Fruit fly (Drosophila melanogaster) whole organism, embryonic: Measurements from ENCODE around the gene dia.

Experiments used
- B-H1 ChIP-seq: fragments of 200-800 bp; sonication (Bioruptor generic); IDR thresholded peaks from 3 replicates; pipeline ENCODE4 v1.3.6; 2022; ENCODE audit warnings: missing biosample characterization, missing genetic modification characterization
- Blimp-1 ChIP-seq: fragments of 200-800 bp; sonication (Bioruptor generic); optimal IDR thresholded peaks from 3 replicates; lab custom pipeline; 2018; ENCODE audit warnings: missing biosample characterization, missing genetic modification characterization, mild to moderate bottlenecking, moderate library complexity, missing genetic modification reagents
- CG10431 ChIP-seq: fragments of 200-800 bp; sonication (Bioruptor generic); optimal IDR thresholded peaks from 3 replicates; lab custom pipeline; 2018; ENCODE audit warnings: missing biosample characterization, mild to moderate bottlenecking, missing genetic modification characterization
- CG10543 ChIP-seq: fragments of 200-800 bp; sonication (Bioruptor generic); optimal IDR thresholded peaks from 3 replicates; lab custom pipeline; 2017; ENCODE audit warnings: missing biosample characterization, mild to moderate bottlenecking, missing genetic modification characterization, moderate library complexity
- CG10565 ChIP-seq: fragments of 200-800 bp; sonication (Bioruptor generic); optimal IDR thresholded peaks from 3 replicates; lab custom pipeline; 2016; ENCODE audit warnings: missing biosample characterization, mild to moderate bottlenecking, missing genetic modification characterization
- CG12769 ChIP-seq: fragments of 200-800 bp; sonication (Bioruptor generic); optimal IDR thresholded peaks from 2 replicates; lab custom pipeline; 2019; ENCODE audit warnings: missing biosample characterization, mild to moderate bottlenecking, missing genetic modification characterization, moderate library complexity
- CG13424 ChIP-seq: fragments of 200-800 bp; sonication (Bioruptor generic); optimal IDR thresholded peaks from 2 replicates; lab custom pipeline; 2019; ENCODE audit warnings: missing biosample characterization, mild to moderate bottlenecking, missing genetic modification characterization, moderate library complexity
- CG13624 ChIP-seq: fragments of 200-800 bp; sonication (Bioruptor generic); optimal IDR thresholded peaks from 2 replicates; lab custom pipeline; 2016; ENCODE audit warnings: missing biosample characterization, missing genetic modification characterization
- CG14860 ChIP-seq: fragments of 200-800 bp; sonication (Bioruptor generic); IDR thresholded peaks from 3 replicates; pipeline ENCODE4 v1.3.6; 2022; ENCODE audit warnings: missing biosample characterization, missing genetic modification characterization; ENCODE audit not compliant: partially characterized antibody
- CG17186 ChIP-seq: fragments of 200-800 bp; sonication (Bioruptor generic); optimal IDR thresholded peaks from 3 replicates; lab custom pipeline; 2017; ENCODE audit warnings: missing biosample characterization, missing genetic modification reagents, missing genetic modification characterization
- CG17359 ChIP-seq: fragments of 200-800 bp; sonication (Bioruptor generic); optimal IDR thresholded peaks from 3 replicates; lab custom pipeline; 2018; ENCODE audit warnings: missing biosample characterization, mild to moderate bottlenecking, missing genetic modification characterization, moderate library complexity
- CG18011 ChIP-seq: fragments of 200-800 bp; sonication (Bioruptor generic); optimal IDR thresholded peaks from 2 replicates; lab custom pipeline; 2017; ENCODE audit warnings: missing biosample characterization, missing genetic modification characterization, mild to moderate bottlenecking, moderate library complexity, missing genotype
- CG2116 ChIP-seq: fragments of 200-800 bp; sonication (Bioruptor generic); optimal IDR thresholded peaks from 3 replicates; lab custom pipeline; 2018; ENCODE audit warnings: missing biosample characterization, mild to moderate bottlenecking, missing genetic modification characterization
- CG2129 ChIP-seq: fragments of 200-800 bp; sonication (Bioruptor generic); IDR thresholded peaks from 2 replicates; pipeline ENCODE4 v1.3.6; 2022; ENCODE audit warnings: missing biosample characterization, missing genetic modification characterization; ENCODE audit not compliant: partially characterized antibody
- CG33557 ChIP-seq: fragments of 200-800 bp; sonication (Bioruptor generic); optimal IDR thresholded peaks from 2 replicates; lab custom pipeline; 2019; ENCODE audit warnings: missing biosample characterization, mild to moderate bottlenecking, missing genetic modification characterization, moderate library complexity
- CG3407 ChIP-seq: fragments of 200-800 bp; sonication (Bioruptor generic); optimal IDR thresholded peaks from 2 replicates; lab custom pipeline; 2018; ENCODE audit warnings: missing biosample characterization, mild to moderate bottlenecking, missing genetic modification characterization
- CG34422 ChIP-seq: fragments of 200-800 bp; sonication (Bioruptor generic); IDR thresholded peaks from 3 replicates; pipeline ENCODE4 v1.3.6; 2022; ENCODE audit warnings: missing biosample characterization, missing genetic modification characterization
- CG3726 ChIP-seq: fragments of 200-800 bp; sonication (Bioruptor generic); IDR thresholded peaks from 3 replicates; pipeline ENCODE4, ENCODE4 v1.3.6; 2022; ENCODE audit warnings: missing biosample characterization, missing genetic modification characterization
- CG4328 ChIP-seq: fragments of 200-800 bp; sonication (Bioruptor generic); optimal IDR thresholded peaks from 3 replicates; lab custom pipeline; 2017; ENCODE audit warnings: missing biosample characterization, missing genetic modification reagents, missing genetic modification characterization
- CG4707 ChIP-seq: fragments of 200-800 bp; sonication (Bioruptor generic); optimal IDR thresholded peaks from 2 replicates; lab custom pipeline; 2018; ENCODE audit warnings: missing biosample characterization, mild to moderate bottlenecking, missing genetic modification characterization, moderate library complexity
- CG6175 ChIP-seq: fragments of 200-800 bp; sonication (Bioruptor generic); IDR thresholded peaks from 3 replicates; pipeline ENCODE4 v1.3.6; 2022; ENCODE audit warnings: missing biosample characterization, missing genetic modification characterization
- CG7372 ChIP-seq: fragments of 200-800 bp; sonication (Bioruptor generic); IDR thresholded peaks from 2 replicates; pipeline ENCODE4 v1.3.6; 2022; ENCODE audit warnings: missing biosample characterization, missing genetic modification characterization
- CG9609 ChIP-seq: fragments of 200-800 bp; sonication (Bioruptor generic); optimal IDR thresholded peaks from 3 replicates; lab custom pipeline; 2016; ENCODE audit warnings: missing biosample characterization, missing genetic modification characterization
- CHES-1-like ChIP-seq: fragments of 200-800 bp; sonication (Bioruptor generic); optimal IDR thresholded peaks from 2 replicates; lab custom pipeline; 2016; ENCODE audit warnings: missing biosample characterization, missing genetic modification characterization
- Eip74EF ChIP-seq, 2 experiments: fragments of 200-800 bp in 1 of 2; fragments of >200 bp in 1 of 2; sonication (Bioruptor generic) in 1 of 2; optimal IDR thresholded peaks; 2 replicates each; lab custom pipeline; 2017 to 2019; ENCODE audit warnings: missing biosample characterization in 2 of 2, missing genetic modification characterization in 2 of 2, mild to moderate bottlenecking in 1 of 2, moderate library complexity in 1 of 2
- Elba2 ChIP-seq: fragments of 200-800 bp; sonication (Bioruptor generic); optimal IDR thresholded peaks from 3 replicates; lab custom pipeline; 2016; ENCODE audit warnings: missing biosample characterization, missing genetic modification characterization
- Hmr ChIP-seq: fragments of 200-800 bp; sonication (Bioruptor generic); optimal IDR thresholded peaks from 3 replicates; lab custom pipeline; 2017; ENCODE audit warnings: mild to moderate bottlenecking, missing biosample characterization, missing genetic modification reagents, missing genetic modification characterization
- MESR4 ChIP-seq: fragments of 200-800 bp; sonication (Bioruptor generic); optimal IDR thresholded peaks from 2 replicates; lab custom pipeline; 2018; ENCODE audit warnings: missing biosample characterization, mild to moderate bottlenecking, missing genetic modification characterization, moderate library complexity
- MTF-1 ChIP-seq: fragments of 200-800 bp; sonication (Bioruptor generic); optimal IDR thresholded peaks from 2 replicates; lab custom pipeline; 2018; ENCODE audit warnings: missing biosample characterization, mild to moderate bottlenecking, missing genetic modification characterization, borderline replicate concordance
- Mrtf ChIP-seq: fragments of 200-800 bp; sonication (Bioruptor generic); IDR thresholded peaks from 3 replicates; pipeline ENCODE4 v1.3.6; 2022; ENCODE audit warnings: missing biosample characterization, missing genetic modification characterization
- NK7.1 ChIP-seq: fragments of 200-800 bp; sonication (Bioruptor generic); optimal IDR thresholded peaks from 3 replicates; lab custom pipeline; 2016; ENCODE audit warnings: missing biosample characterization, missing genetic modification characterization
- Usf ChIP-seq: fragments of 200-800 bp; sonication (Bioruptor generic); optimal IDR thresholded peaks from 2 replicates; lab custom pipeline; 2017; ENCODE audit warnings: missing genotype, missing biosample characterization, missing genetic modification characterization
- bowl ChIP-seq: fragments of 200-800 bp; sonication (Bioruptor generic); IDR thresholded peaks from 2 replicates; pipeline ENCODE4 v1.3.6; 2022; ENCODE audit warnings: missing biosample characterization, missing genetic modification characterization
- crol ChIP-seq: fragments of 200-800 bp; sonication (Bioruptor generic); IDR thresholded peaks from 2 replicates; pipeline ENCODE4 v1.3.6; 2022; ENCODE audit warnings: missing biosample characterization, missing genetic modification characterization
- cwo ChIP-seq: fragments of 200-800 bp; sonication (Bioruptor generic); optimal IDR thresholded peaks from 3 replicates; lab custom pipeline; 2017; ENCODE audit warnings: missing biosample characterization, missing genetic modification characterization, mild to moderate bottlenecking, moderate library complexity, missing genetic modification reagents
- dysf ChIP-seq: fragments of 200-800 bp; sonication (Bioruptor generic); IDR thresholded peaks from 3 replicates; pipeline ENCODE4 v1.3.6; 2022; ENCODE audit warnings: missing biosample characterization, missing genetic modification characterization
- fd3F ChIP-seq: fragments of 200-800 bp; sonication (Bioruptor generic); optimal IDR thresholded peaks from 2 replicates; lab custom pipeline; 2018; ENCODE audit warnings: missing biosample characterization, mild to moderate bottlenecking, missing genetic modification characterization, moderate library complexity
- ftz-f1 ChIP-seq: fragments of 200-800 bp; sonication (Bioruptor generic); optimal IDR thresholded peaks from 2 replicates; lab custom pipeline; 2016; ENCODE audit warnings: missing biosample characterization, missing genetic modification characterization
- lmd ChIP-seq: fragments of 200-800 bp; sonication (Bioruptor generic); IDR thresholded peaks from 2 replicates; pipeline ENCODE4 v1.3.6; 2022; ENCODE audit warnings: missing biosample characterization, missing genetic modification characterization
- nmo ChIP-seq: fragments of 200-800 bp; sonication (Bioruptor generic); optimal IDR thresholded peaks from 2 replicates; lab custom pipeline; 2018; ENCODE audit warnings: missing biosample characterization, mild to moderate bottlenecking, missing genetic modification characterization, moderate library complexity
- pnt ChIP-seq: fragments of 200-800 bp; sonication (Bioruptor generic); optimal IDR thresholded peaks from 3 replicates; lab custom pipeline; 2016; ENCODE audit warnings: missing biosample characterization, missing genetic modification characterization
- prd ChIP-seq, 3 experiments: fragments of >200 bp in 2 of 3; fragments of 200-800 bp in 1 of 3; sonication (Bioruptor generic) in 1 of 3; optimal IDR thresholded peaks in 2 of 3; IDR thresholded peaks in 1 of 3; 2 replicates in 2 of 3; 3 replicates in 1 of 3; pipeline versions ENCODE4 v1.3.6 to Lab custom; 2017 to 2022; ENCODE audit warnings: missing biosample characterization in 1 of 3, missing genetic modification characterization in 1 of 3
- row ChIP-seq: fragments of 200-800 bp; sonication (Bioruptor generic); IDR thresholded peaks from 3 replicates; pipeline ENCODE4 v1.3.6; 2022; ENCODE audit warnings: missing biosample characterization, missing genetic modification characterization
- salm ChIP-seq: fragments of 200-800 bp; sonication (Bioruptor generic); optimal IDR thresholded peaks from 2 replicates; lab custom pipeline; 2018; ENCODE audit warnings: missing biosample characterization, mild to moderate bottlenecking, missing genetic modification characterization
- sens-2 ChIP-seq: fragments of 200-800 bp; sonication (Bioruptor generic); IDR thresholded peaks from 2 replicates; pipeline ENCODE4 v1.3.6; 2022; ENCODE audit warnings: missing biosample characterization, missing genetic modification characterization
- so ChIP-seq: fragments of 200-800 bp; sonication (Bioruptor generic); IDR thresholded peaks from 3 replicates; pipeline ENCODE4 v1.3.6; 2022; ENCODE audit warnings: missing biosample characterization, missing genetic modification characterization
- tin ChIP-seq: fragments of 200-800 bp; sonication (Bioruptor generic); optimal IDR thresholded peaks from 3 replicates; lab custom pipeline; 2016; ENCODE audit warnings: missing biosample characterization, missing genetic modification characterization
- wek ChIP-seq: fragments of 200-800 bp; sonication (Bioruptor generic); optimal IDR thresholded peaks from 3 replicates; lab custom pipeline; 2018; ENCODE audit warnings: missing biosample characterization, mild to moderate bottlenecking, missing genetic modification characterization, moderate library complexity
- zen2 ChIP-seq: fragments of 200-800 bp; sonication (Bioruptor generic); IDR thresholded peaks from 3 replicates; pipeline ENCODE4 v1.3.6; 2022; ENCODE audit warnings: missing biosample characterization, missing genetic modification characterization; ENCODE audit not compliant: partially characterized antibody

Gene dia

DNA sequence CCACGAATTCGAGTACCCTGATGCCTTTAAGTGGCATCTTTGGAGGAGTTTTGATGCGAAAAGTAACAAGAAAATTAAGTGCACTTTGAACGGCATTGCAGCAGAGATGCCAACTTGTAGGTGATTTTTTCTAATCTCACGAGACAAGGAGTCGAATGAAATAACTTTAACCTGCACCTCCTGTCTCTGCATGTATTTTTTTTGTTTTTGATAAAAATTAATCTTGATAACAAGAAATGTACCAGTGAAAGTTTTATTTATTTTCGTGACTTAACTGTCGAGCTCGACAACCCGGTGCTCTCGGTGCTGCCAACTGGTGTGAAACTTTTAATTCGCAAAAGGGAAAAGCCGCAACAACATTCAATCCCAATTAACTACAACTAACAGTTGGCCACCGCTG is 5.8 kb upstream of the dia start, which contains the start of the genes Amacr and Ns4 (continued):
- TF ChIP-seq B-H1 (GFP tag; lab: Robert Waterston, UW) (no peak; the same call in 2 of the 3 replicates), Elba2 (GFP tag; lab: Kevin White, UChicago) (peak; percentile 47), Mrtf (GFP tag; lab: Robert Waterston, UW) (no peak), CG17186 (GFP tag; lab: Kevin White, UChicago) (peak; percentile 14), row (GFP tag; lab: Robert Waterston, UW) (peak; percentile 89), CG3407 (GFP tag; lab: Kevin White, UChicago) (no peak), CG18011 (GFP tag; lab: Kevin White, UChicago) (peak; percentile 40), CHES-1-like (GFP tag; lab: Kevin White, UChicago) (peak; percentile 70), bowl (no peak), sens-2 (GFP tag; lab: Robert Waterston, UW) (no peak), so (GFP tag; lab: Robert Waterston, UW) (0 out of 3 replicates have a peak, but pooled peaks have one; percentile 34), CG17359 (tag; lab: Kevin White, UChicago) (no peak), wek (GFP tag; lab: Kevin White, UChicago) (no peak), CG4328 (no peak), Hmr (GFP tag; lab: Kevin White, UChicago) (no peak), Usf (GFP tag; lab: Kevin White, UChicago) (no peak), CG14860 (GFP tag; lab: Robert Waterston, UW) (no peak), CG13624 (GFP tag; lab: Kevin White, UChicago) (peak; percentile 54), nmo (GFP tag; lab: Kevin White, UChicago) (peak; percentile 71), CG6175 (GFP tag; lab: Robert Waterston, UW) (no peak), CG13424 (tag; lab: Kevin White, UChicago) (peak; percentile 65), CG2116 (GFP tag; lab: Kevin White, UChicago) (peak; percentile 36), Eip74EF (GFP tag; optimal IDR thresholded peaks at IDR 0.05; lab: Kevin White, UChicago) (no peak), ftz-f1 (GFP tag; lab: Kevin White, UChicago) (no peak), pnt (GFP tag; lab: Kevin White, UChicago) (peak; percentile 42), CG3726 (GFP tag; lab: Robert Waterston, UW) (no peak), lmd (GFP tag; lab: Robert Waterston, UW) (peak; percentile 64; the same call in 1 of the 2 replicates), salm (tag; lab: Kevin White, UChicago) (no peak), MTF-1 (GFP tag; lab: Kevin White, UChicago) (no peak), CG33557 (GFP tag; lab: Kevin White, UChicago) (peak; percentile 34), tin (peak; percentile 53), CG10543 (GFP tag; lab: Kevin White, UChicago) (no peak), cwo (no peak), CG12769 (tag; lab: Kevin White, UChicago) (no peak), CG9609 (peak; percentile 34), MESR4 (GFP tag; lab: Kevin White, UChicago) (peak; percentile 38), NK7.1 (peak; percentile 26), CG2129 (GFP tag; lab: Robert Waterston, UW) (no peak), CG4707 (no peak), fd3F (peak; percentile 28), CG10565 (no peak), crol (no peak), CG10431 (GFP tag; lab: Kevin White, UChicago) (no peak), Blimp-1 (GFP tag; lab: Kevin White, UChicago) (no peak), prd (optimal IDR thresholded peaks at IDR 0.05; lab: Kevin White, UChicago) (no peak), prd (GFP tag; IDR thresholded peaks at IDR 0.05; lab: Robert Waterston, UW) (peak; percentile 46; the same call in 1 of the 3 replicates), CG7372 (GFP tag; lab: Robert Waterston, UW) (no peak), CG34422 (peak; percentile 73; the same call in 1 of the 3 replicates), dysf (GFP tag; lab: Robert Waterston, UW) (peak; percentile 61; the same call in 2 of the 3 replicates), zen2 (GFP tag; lab: Robert Waterston, UW) (no peak; the same call in 2 of the 3 replicates)
